Worm (Caenorhabditis elegans) whole organism, late embryonic: Measurements from ENCODE around the gene dmsr-10.
A peak's percentile ranks its signal among the peaks of the same experiment; 100 is the strongest.

Experiments
- C38D4.7 ChIP-seq: fragments of 200-800 bp; sonication (Bioruptor generic); optimal IDR thresholded peaks from 2 replicates; lab custom pipeline; 2018; ENCODE audit warnings: mild to moderate bottlenecking, missing genetic modification characterization, moderate library complexity, missing compliant biosample characterization
- K09A11.1 ChIP-seq: sonication (generic microtip); optimal IDR thresholded peaks from 2 replicates; lab custom pipeline; 2017; ENCODE audit warnings: antibody characterized with exemption, mild to moderate bottlenecking, missing genetic modification characterization, missing compliant biosample characterization; ENCODE audit not compliant: insufficient read depth
- T23F11.4 ChIP-seq: fragments of 200-800 bp; sonication (Bioruptor generic); optimal IDR thresholded peaks from 2 replicates; lab custom pipeline; 2018; ENCODE audit warnings: mild to moderate bottlenecking, missing genetic modification characterization, missing compliant biosample characterization
- ahr-1 ChIP-seq: sonication (generic microtip); optimal IDR thresholded peaks from 2 replicates; lab custom pipeline; 2016; ENCODE audit warnings: missing genetic modification characterization, missing compliant biosample characterization
- ama-1 ChIP-seq: fragments of 150-350 bp; optimal IDR thresholded peaks from 2 replicates; lab custom pipeline; 2014
- ceh-14 ChIP-seq: sonication (generic microtip); optimal IDR thresholded peaks from 2 replicates; lab custom pipeline; 2016; ENCODE audit warnings: missing genotype, missing genetic modification characterization, missing compliant biosample characterization
- ceh-18 ChIP-seq: sonication (generic microtip); optimal IDR thresholded peaks from 2 replicates; lab custom pipeline; 2016; ENCODE audit warnings: missing genetic modification characterization, missing compliant biosample characterization
- ceh-19 ChIP-seq: fragments of 200-800 bp; sonication (Bioruptor generic); optimal IDR thresholded peaks from 2 replicates; lab custom pipeline; 2018; ENCODE audit warnings: mild to moderate bottlenecking, missing genetic modification characterization, missing compliant biosample characterization
- ceh-24 ChIP-seq: sonication (generic microtip); optimal IDR thresholded peaks from 2 replicates; lab custom pipeline; 2016; ENCODE audit warnings: mild to moderate bottlenecking, missing genetic modification characterization, missing compliant biosample characterization
- ceh-30 ChIP-seq: fragments of 150-350 bp; optimal IDR thresholded peaks from 2 replicates; lab custom pipeline; 2014; ENCODE audit warnings: missing biosample characterization, missing genetic modification characterization
- ceh-31 ChIP-seq: sonication (generic microtip); optimal IDR thresholded peaks from 2 replicates; lab custom pipeline; 2016; ENCODE audit warnings: missing genetic modification characterization, missing compliant biosample characterization
- ceh-34 ChIP-seq: sonication (generic microtip); optimal IDR thresholded peaks from 2 replicates; lab custom pipeline; 2016; ENCODE audit warnings: mild to moderate bottlenecking, missing genetic modification characterization, missing compliant biosample characterization
- ceh-45 ChIP-seq: fragments of 200-800 bp; sonication (Bioruptor generic); IDR thresholded peaks from 2 replicates; pipeline ENCODE4 v1.3.6; 2022; ENCODE audit warnings: missing genetic modification reagents, missing genetic modification characterization, missing compliant biosample characterization
- ceh-9 ChIP-seq: sonication (generic microtip); optimal IDR thresholded peaks from 2 replicates; lab custom pipeline; 2016; ENCODE audit warnings: mild to moderate bottlenecking, missing genetic modification characterization, inconsistent platforms, missing compliant biosample characterization
- che-1 ChIP-seq: sonication (generic microtip); optimal IDR thresholded peaks from 2 replicates; lab custom pipeline; 2016; ENCODE audit warnings: mild to moderate bottlenecking, missing genetic modification characterization, missing compliant biosample characterization
- dmd-4 ChIP-seq: sonication (generic microtip); optimal IDR thresholded peaks from 2 replicates; lab custom pipeline; 2016; ENCODE audit warnings: borderline replicate concordance, missing genetic modification characterization, missing compliant biosample characterization
- elt-2 ChIP-seq: sonication (generic microtip); optimal IDR thresholded peaks from 2 replicates; lab custom pipeline; 2016; ENCODE audit warnings: missing genetic modification reagents, missing genetic modification characterization, missing compliant biosample characterization
- ets-4 ChIP-seq: sonication (generic microtip); optimal IDR thresholded peaks from 2 replicates; lab custom pipeline; 2016; ENCODE audit warnings: missing genetic modification characterization, missing compliant biosample characterization
- eyg-1 ChIP-seq: sonication (generic microtip); optimal IDR thresholded peaks from 2 replicates; lab custom pipeline; 2016; ENCODE audit warnings: missing genotype, missing genetic modification characterization, missing compliant biosample characterization
- hlh-15 ChIP-seq: sonication (generic microtip); optimal IDR thresholded peaks from 2 replicates; lab custom pipeline; 2016; ENCODE audit warnings: missing genetic modification characterization, missing compliant biosample characterization
- hlh-30 ChIP-seq: sonication (generic microtip); optimal IDR thresholded peaks from 2 replicates; lab custom pipeline; 2017; ENCODE audit warnings: antibody characterized with exemption, missing genetic modification characterization, missing compliant biosample characterization; ENCODE audit not compliant: insufficient read depth
- hlh-6 ChIP-seq: sonication (generic microtip); optimal IDR thresholded peaks from 2 replicates; lab custom pipeline; 2016; ENCODE audit warnings: missing genotype, missing genetic modification characterization, missing compliant biosample characterization
- lim-6 ChIP-seq: sonication (generic microtip); optimal IDR thresholded peaks from 2 replicates; lab custom pipeline; 2016; ENCODE audit warnings: missing genetic modification characterization, missing compliant biosample characterization
- lin-11 ChIP-seq: fragments of 200-800 bp; sonication (Bioruptor generic); optimal IDR thresholded peaks from 2 replicates; lab custom pipeline; 2018; ENCODE audit warnings: mild to moderate bottlenecking, missing genetic modification characterization, missing compliant biosample characterization
- mec-3 ChIP-seq: sonication (generic microtip); optimal IDR thresholded peaks from 2 replicates; lab custom pipeline; 2016; ENCODE audit warnings: borderline replicate concordance, missing genetic modification characterization, missing compliant biosample characterization
- nfya-1 ChIP-seq: sonication (generic microtip); optimal IDR thresholded peaks from 2 replicates; lab custom pipeline; 2017; ENCODE audit warnings: missing genetic modification characterization, mild to moderate bottlenecking, missing compliant biosample characterization, antibody characterized with exemption, moderate library complexity
- npax-4 ChIP-seq: sonication (generic microtip); optimal IDR thresholded peaks from 2 replicates; lab custom pipeline; 2016; ENCODE audit warnings: missing genetic modification characterization, missing compliant biosample characterization
- odd-2 ChIP-seq: sonication (generic microtip); optimal IDR thresholded peaks from 2 replicates; lab custom pipeline; 2017; ENCODE audit warnings: antibody characterized with exemption, mild to moderate bottlenecking, missing genetic modification characterization, missing compliant biosample characterization
- pax-1 ChIP-seq: fragments of 150-350 bp; optimal IDR thresholded peaks from 2 replicates; lab custom pipeline; 2014; ENCODE audit warnings: missing biosample characterization, missing genetic modification characterization
- pha-2 ChIP-seq: sonication (generic microtip); optimal IDR thresholded peaks from 2 replicates; lab custom pipeline; 2017; ENCODE audit warnings: mild to moderate bottlenecking, missing genetic modification characterization, missing compliant biosample characterization
- sdc-2 ChIP-seq: sonication (generic microtip); optimal IDR thresholded peaks from 2 replicates; lab custom pipeline; 2016; ENCODE audit warnings: missing genotype, missing genetic modification characterization, missing compliant biosample characterization
- tbx-2 ChIP-seq: sonication (generic microtip); optimal IDR thresholded peaks from 2 replicates; lab custom pipeline; 2016; ENCODE audit warnings: missing genetic modification characterization, missing compliant biosample characterization
- tbx-7 ChIP-seq: sonication (generic microtip); optimal IDR thresholded peaks from 2 replicates; lab custom pipeline; 2016; ENCODE audit warnings: missing genotype, missing genetic modification characterization, missing compliant biosample characterization
- unc-55 ChIP-seq: sonication (generic microtip); optimal IDR thresholded peaks from 2 replicates; lab custom pipeline; 2017; ENCODE audit warnings: missing biosample characterization, missing genetic modification reagents, missing genetic modification characterization
- zip-5 ChIP-seq: sonication (generic microtip); optimal IDR thresholded peaks from 2 replicates; lab custom pipeline; 2016; ENCODE audit warnings: missing genetic modification characterization, missing compliant biosample characterization

dmsr-10 gene

ce11 chrV:6823432-6823831 is 21.7 kb upstream of the dmsr-10 start:
- TF ChIP-seq C38D4.7 (GFP tag; lab: Kevin White, UChicago) (no peak), ceh-34 (tag; lab: Kevin White, UChicago) (no peak), tbx-7 (tag; lab: Kevin White, UChicago) (no peak), ceh-14 (no peak), elt-2 (peak; percentile 85)

- TF ChIP-seq lin-11 (tag; lab: Kevin White, UChicago) (no peak), tbx-2 (tag; lab: Kevin White, UChicago) (no peak), ceh-24 (tag; lab: Kevin White, UChicago) (no peak), hlh-15 (tag; lab: Kevin White, UChicago) (no peak), T23F11.4 (GFP tag; lab: Kevin White, UChicago) (no peak), ceh-19 (GFP tag; lab: Kevin White, UChicago) (no peak), ceh-34 (tag; lab: Kevin White, UChicago) (no peak), elt-2 (no peak), ceh-30 (tag; lab: Kevin White, UChicago) (no peak), ceh-9 (no peak), lim-6 (tag; lab: Kevin White, UChicago) (no peak), odd-2 (tag; lab: Kevin White, UChicago) (no peak), tbx-7 (tag; lab: Kevin White, UChicago) (no peak), ama-1 (lab: Kevin White, UChicago) (no peak)
These were observed 19.8 kb upstream of the dmsr-10 start, which contains the start of gene T15B7.8 for ce11 chrV:6821509-6821908. TSS of gene T15B7.8 (plus strand) at chrV:6821809.

ce11 chrV:6819812-6820211 is 18.1 kb upstream of the dmsr-10 start, which contains the start of gene dmsr-13:
TSS of gene dmsr-13 (minus strand) at chrV:6819912.
- TF ChIP-seq ceh-45 (GFP tag; lab: Robert Waterston, UW) (no peak), sdc-2 (no peak), pax-1 (no peak), dmd-4 (no peak), pha-2 (tag; lab: Kevin White, UChicago) (no peak), npax-4 (tag; lab: Kevin White, UChicago) (no peak), zip-5 (tag; lab: Kevin White, UChicago) (no peak), tbx-2 (tag; lab: Kevin White, UChicago) (no peak), mec-3 (tag; lab: Kevin White, UChicago) (no peak), T23F11.4 (GFP tag; lab: Kevin White, UChicago) (no peak), unc-55 (GFP tag; lab: Kevin White, UChicago) (no peak), K09A11.1 (tag; lab: Kevin White, UChicago) (no peak), ceh-18 (tag; lab: Kevin White, UChicago) (no peak), che-1 (tag; lab: Kevin White, UChicago) (no peak), ahr-1 (no peak), eyg-1 (tag; lab: Kevin White, UChicago) (no peak), ets-4 (tag; lab: Kevin White, UChicago) (no peak), hlh-30 (tag; lab: Kevin White, UChicago) (no peak)
- TF ChIP-seq, all 69 proteins: peak for 0

ce11 chrV:6817184-6817583 is 15.4 kb upstream of the dmsr-10 start, which contains the start of gene dmsr-14:
TSS of gene dmsr-14 (minus strand) at chrV:6817284.
- TF ChIP-seq che-1 (tag; lab: Kevin White, UChicago) (no peak), ahr-1 (no peak), hlh-6 (tag; lab: Kevin White, UChicago) (no peak), ceh-31 (tag; lab: Kevin White, UChicago) (no peak), nfya-1 (tag; lab: Kevin White, UChicago) (no peak), pha-2 (tag; lab: Kevin White, UChicago) (no peak), T23F11.4 (GFP tag; lab: Kevin White, UChicago) (no peak)
